Worm (Caenorhabditis elegans) whole organism, L1 larva: ENCODE results near the gene toh-1.

Source experiments
- ama-1 ChIP-seq: fragments of 150-350 bp; optimal IDR thresholded peaks from 2 replicates; lab custom pipeline; 2014
- ceh-63 ChIP-seq: fragments of 200-800 bp; sonication (Bioruptor generic); optimal IDR thresholded peaks from 2 replicates; lab custom pipeline; 2018; ENCODE audit warnings: mild to moderate bottlenecking, missing genetic modification characterization, missing compliant biosample characterization
- hlh-17 ChIP-seq: fragments of 200-800 bp; sonication (Bioruptor generic); optimal IDR thresholded peaks from 2 replicates; lab custom pipeline; 2018; ENCODE audit warnings: missing genetic modification characterization, mild to moderate bottlenecking, missing compliant biosample characterization, moderate library complexity, borderline replicate concordance
- lin-13 ChIP-seq: fragments of 150-350 bp; optimal IDR thresholded peaks from 2 replicates; lab custom pipeline; 2014; ENCODE audit warnings: missing biosample characterization, missing genetic modification reagents, missing genetic modification characterization
- lin-35 ChIP-seq, 2 experiments: fragments of 150-350 bp; optimal IDR thresholded peaks; 2 replicates each; lab custom pipeline; 2014; ENCODE audit warnings: missing biosample characterization in 2 of 2, missing genetic modification characterization in 2 of 2, missing genetic modification reagents in 2 of 2
- nhr-20 ChIP-seq: sonication (generic microtip); optimal IDR thresholded peaks from 2 replicates; lab custom pipeline; 2016; ENCODE audit warnings: mild to moderate bottlenecking, missing genetic modification characterization, missing compliant biosample characterization
- nhr-76 ChIP-seq: sonication (generic microtip); optimal IDR thresholded peaks from 2 replicates; lab custom pipeline; 2017; ENCODE audit warnings: missing biosample characterization, missing genetic modification characterization
- snpc-4 ChIP-seq: fragments of 150-350 bp; optimal IDR thresholded peaks from 2 replicates; lab custom pipeline; 2014; ENCODE audit warnings: missing biosample characterization, missing genetic modification characterization
- sptf-1 ChIP-seq: fragments of 150-350 bp; optimal IDR thresholded peaks from 2 replicates; lab custom pipeline; 2014; ENCODE audit warnings: missing biosample characterization, missing genetic modification characterization
- ztf-4 ChIP-seq: fragments of 150-350 bp; optimal IDR thresholded peaks from 2 replicates; lab custom pipeline; 2014; ENCODE audit warnings: missing biosample characterization, missing genetic modification characterization

ce11 chrIII:3831798-3832197 is 23.0 kb upstream of the toh-1 start:
- TF ChIP-seq lin-35 (GFP tag; optimal IDR thresholded peaks at IDR 0.05; lab: Kevin White, UChicago) (no peak), ceh-63 (GFP tag; lab: Kevin White, UChicago) (no peak), lin-13 (GFP tag; lab: Kevin White, UChicago) (no peak), snpc-4 (tag; lab: Kevin White, UChicago) (no peak), ztf-4 (tag; lab: Kevin White, UChicago) (no peak), nhr-76 (no peak), hlh-17 (GFP tag; lab: Kevin White, UChicago) (no peak), nhr-20 (tag; lab: Kevin White, UChicago) (no peak), ama-1 (lab: Kevin White, UChicago) (no peak), sptf-1 (no peak)
